Fruit fly (Drosophila melanogaster) whole organism, pupa: ENCODE measurements around the gene IscU.

Source experiments
- CG34367 ChIP-seq: fragments of 200-800 bp; sonication (Bioruptor generic); optimal IDR thresholded peaks from 2 replicates; lab custom pipeline; 2018; ENCODE audit warnings: missing biosample characterization, mild to moderate bottlenecking, missing genetic modification characterization
- EcR ChIP-seq: fragments of 200-800 bp; sonication (Bioruptor generic); optimal IDR thresholded peaks from 3 replicates; lab custom pipeline; 2019; ENCODE audit warnings: missing biosample characterization, missing genetic modification characterization, mild to moderate bottlenecking, moderate library complexity, missing genetic modification reagents
- fd96Ca ChIP-seq: fragments of 200-800 bp; sonication (Bioruptor generic); IDR thresholded peaks from 3 replicates; pipeline ENCODE4 v1.3.6; 2022; ENCODE audit warnings: missing biosample characterization, missing genetic modification characterization
- gl ChIP-seq: fragments of 200-800 bp; sonication (Bioruptor generic); optimal IDR thresholded peaks from 2 replicates; lab custom pipeline; 2018; ENCODE audit warnings: missing biosample characterization, mild to moderate bottlenecking, missing genetic modification characterization

- TF ChIP-seq gl (tag; lab: Kevin White, UChicago) (no peak), EcR (GFP tag; lab: Kevin White, UChicago) (no peak), fd96Ca (GFP tag; lab: Robert Waterston, UW) (no peak), CG34367 (tag; lab: Kevin White, UChicago) (no peak)
Measured at dm6 chr3R:8841533-8841932, 17.6 kb upstream of the IscU start.
